Worm (Caenorhabditis elegans): Measurements from ENCODE around the gene K07F5.14.
A peak's percentile ranks its signal among the peaks of the same experiment; 100 is the strongest.

Gene K07F5.14

DNA sequence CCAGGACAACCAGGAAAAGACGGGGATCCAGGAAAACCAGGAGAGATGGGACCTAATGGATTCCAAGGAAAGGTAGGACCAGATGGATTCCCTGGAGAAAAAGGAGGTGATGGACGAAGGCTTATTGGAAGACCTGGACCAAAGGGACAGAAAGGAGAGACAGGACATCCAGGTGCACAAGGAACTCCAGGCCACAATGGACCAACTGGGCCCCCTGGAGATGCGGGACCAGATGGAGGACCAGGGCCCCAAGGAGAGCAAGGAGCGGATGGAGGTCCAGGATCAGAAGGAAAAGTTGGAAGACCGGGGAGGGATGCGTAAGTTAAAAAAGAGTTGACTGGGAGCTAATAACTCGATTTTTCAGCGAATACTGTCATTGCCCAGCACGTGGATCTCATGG, 39.4 kb upstream of the K07F5.14 start:
- TF ChIP-seq madf-8 (GFP tag; conservative IDR thresholded peaks at IDR 0.05) (0 out of 2 replicates have a peak, but pooled peaks have one; percentile 16), zfh-2 (GFP tag; conservative IDR thresholded peaks at IDR 0.05) (peak; percentile 65), D2030.7 (GFP tag; IDR thresholded peaks at IDR 0.05) (no peak), F37B4.10 (GFP tag; IDR thresholded peaks at IDR 0.05) (0 out of 2 replicates have a peak, but pooled peaks have one; percentile 51), somi-1 (GFP tag; optimal IDR thresholded peaks at IDR 0.05) (no peak)

- no peak for TF ChIP-seq fkh-3 (tag; optimal IDR thresholded peaks at IDR 0.05)
- TF ChIP-seq hlh-26 (GFP tag; conservative IDR thresholded peaks at IDR 0.05): no peak
- TF ChIP-seq F33H1.4 (GFP tag; IDR thresholded peaks at IDR 0.05): no peak
- no peak for TF ChIP-seq nfya-1 (tag; optimal IDR thresholded peaks at IDR 0.05; ENCODE audit: borderline replicate concordance, insufficient read depth)
- no peak for TF ChIP-seq K11D2.4 (GFP tag; IDR thresholded peaks at IDR 0.05)
- TF ChIP-seq somi-1 (GFP tag; optimal IDR thresholded peaks at IDR 0.05): no peak
- TF ChIP-seq dpff-1 (tag; optimal IDR thresholded peaks at IDR 0.05): no peak
- TF ChIP-seq attf-5 (GFP tag; optimal IDR thresholded peaks at IDR 0.05): no peak
- no peak for TF ChIP-seq mel-28 (tag; optimal IDR thresholded peaks at IDR 0.05; ENCODE audit: borderline replicate concordance)
- TF ChIP-seq F57C9.4 (tag; optimal IDR thresholded peaks at IDR 0.05): no peak
- no peak for TF ChIP-seq F37B4.10 (GFP tag; IDR thresholded peaks at IDR 0.05)
- TF ChIP-seq unc-130 (GFP tag; optimal IDR thresholded peaks at IDR 0.05): no peak
- no peak for TF ChIP-seq ama-1 (optimal IDR thresholded peaks at IDR 0.05)
- no peak for TF ChIP-seq ama-1 (GFP tag; optimal IDR thresholded peaks at IDR 0.05)
- no peak for TF ChIP-seq ceh-58 (GFP tag; IDR thresholded peaks at IDR 0.05)
- TF ChIP-seq dpl-1 (GFP tag; optimal IDR thresholded peaks at IDR 0.05): no peak
- no peak for TF ChIP-seq lsy-27 (tag; optimal IDR thresholded peaks at IDR 0.05; ENCODE audit: borderline replicate concordance, insufficient read depth)
Measured at ce11 chrIV:9824480-9824879, 37.5 kb upstream of the K07F5.14 start, which contains the start of gene catp-6. Gene catp-6, minus strand, starts transcription at chrIV:9824580.

DNA sequence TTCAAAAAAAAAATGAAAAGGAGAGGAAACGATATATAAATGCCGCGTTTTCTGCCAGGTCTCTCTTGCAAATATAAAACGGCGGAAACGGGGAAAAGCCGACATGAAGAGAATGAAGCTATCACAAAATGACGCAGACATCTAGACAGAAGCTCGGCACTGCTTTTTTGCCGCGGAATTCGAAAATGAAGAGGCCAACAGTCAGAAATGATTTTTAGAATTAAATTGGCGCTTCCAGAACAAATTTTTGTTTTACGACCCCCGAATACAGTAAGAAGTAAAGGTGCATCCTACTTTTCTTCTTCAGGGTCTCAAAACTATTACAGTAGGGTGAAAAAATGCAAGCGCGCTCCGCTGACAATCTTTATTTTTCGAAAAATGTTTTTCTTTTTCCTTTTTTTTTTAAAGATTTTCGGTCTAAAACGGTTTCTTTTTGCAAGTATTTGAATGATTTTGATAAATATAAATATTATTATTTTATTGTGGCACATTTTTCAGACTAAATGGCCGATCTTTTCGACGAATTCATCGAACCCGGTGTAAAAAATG, 36.8 kb upstream of the K07F5.14 start, which contains the start of gene mtr-4:
TSS of gene mtr-4 (plus strand) at position 499 of the 549 bp plus-strand sequence.
- TF ChIP-seq attf-5 (GFP tag; optimal IDR thresholded peaks at IDR 0.05) (peak; percentile 71), snpc-1.3 (tag; optimal IDR thresholded peaks at IDR 0.05; ENCODE audit: insufficient read depth) (peak; percentile 8), hmg-1.2 (GFP tag; IDR thresholded peaks at IDR 0.05) (peak; percentile 51), ekl-4 (GFP tag; IDR thresholded peaks at IDR 0.05) (peak; percentile 43; the same call in 1 of the 2 replicates), die-1 (tag; optimal IDR thresholded peaks at IDR 0.05) (no peak), madf-6 (GFP tag; IDR thresholded peaks at IDR 0.05) (peak; percentile 96), cebp-2 (GFP tag; IDR thresholded peaks at IDR 0.05) (no peak), snpc-4 (GFP tag; optimal IDR thresholded peaks at IDR 0.05) (peak; percentile 64), snpc-4 (tag; optimal IDR thresholded peaks at IDR 0.05) (peak in 3 of 4 experiments; percentile 9 to 71 (median 69)), ceh-91 (GFP tag; IDR thresholded peaks at IDR 0.05) (peak; percentile 77), madf-8 (GFP tag; conservative IDR thresholded peaks at IDR 0.05) (peak; percentile 90), D2030.7 (GFP tag; IDR thresholded peaks at IDR 0.05) (peak; percentile 85), hsf-1 (GFP tag; IDR thresholded peaks at IDR 0.05) (peak; percentile 72), mcd-1 (GFP tag; IDR thresholded peaks at IDR 0.05) (peak; percentile 91), xnd-1 (tag; optimal IDR thresholded peaks at IDR 0.05) (peak; percentile 93), B0336.3 (GFP tag; IDR thresholded peaks at IDR 0.05) (0 out of 2 replicates have a peak, but pooled peaks have one; percentile 34), attf-3 (GFP tag; conservative IDR thresholded peaks at IDR 0.05) (peak; percentile 40), madf-3 (GFP tag; IDR thresholded peaks at IDR 0.05) (peak; percentile 64; the same call in 1 of the 2 replicates), F49E8.2 (tag; optimal IDR thresholded peaks at IDR 0.05; ENCODE audit: insufficient read depth) (peak; percentile 47), atf-7 (tag; optimal IDR thresholded peaks at IDR 0.05) (no peak), fkh-3 (tag; optimal IDR thresholded peaks at IDR 0.05) (no peak), F33H1.4 (GFP tag; IDR thresholded peaks at IDR 0.05) (peak; percentile 96), snpc-3.4 (tag; optimal IDR thresholded peaks at IDR 0.05) (peak; percentile 27), athp-1 (tag; optimal IDR thresholded peaks at IDR 0.05) (peak; percentile 34), C17E4.6 (GFP tag; IDR thresholded peaks at IDR 0.05) (peak; percentile 23; the same call in 1 of the 2 replicates), Y67H2A.10 (GFP tag; conservative IDR thresholded peaks at IDR 0.05) (no peak), dox-1 (GFP tag; IDR thresholded peaks at IDR 0.05) (peak; percentile 77; the same call in 1 of the 2 replicates), rcor-1 (GFP tag; IDR thresholded peaks at IDR 0.05) (peak; percentile 69), lin-54 (GFP tag; optimal IDR thresholded peaks at IDR 0.05) (peak; percentile 62)
